Fruit fly (Drosophila melanogaster): ENCODE measurements around the gene CG32591.
A peak's percentile ranks its signal among the peaks of the same experiment; 100 is the strongest.

CG32591 gene

DNA sequence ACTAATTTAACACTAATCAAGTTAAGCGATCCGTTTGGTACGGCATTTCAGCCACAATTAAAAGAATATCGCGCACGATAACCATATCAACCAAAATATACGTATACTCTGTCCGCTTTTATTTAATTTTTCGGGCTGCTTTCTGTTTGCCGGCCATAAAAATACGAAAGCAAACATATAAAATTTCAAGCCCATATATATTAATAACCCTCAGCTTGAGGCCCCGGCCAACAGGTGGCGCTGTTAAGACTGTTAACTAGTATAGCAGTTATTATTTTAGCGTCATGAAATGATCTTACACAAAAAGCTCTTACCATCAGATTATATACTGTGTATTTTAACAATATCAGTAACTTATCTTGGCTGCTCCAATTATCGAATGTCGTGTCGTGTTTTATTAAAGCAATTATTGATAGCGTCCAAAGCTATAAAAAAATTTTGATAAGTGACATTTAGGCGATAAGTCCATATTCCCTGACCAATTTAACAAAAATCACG lies 9.9 kb downstream of the CG32591 start, which contains the start of gene Eo (continued):
- TF ChIP-seq CG13296 (GFP tag; optimal IDR thresholded peaks at IDR 0.05), result peak; percentile 12
- TF ChIP-seq CG7556 (GFP tag; optimal IDR thresholded peaks at IDR 0.05), result no peak
- no peak for TF ChIP-seq ato (GFP tag; IDR thresholded peaks at IDR 0.05; ENCODE audit: partially characterized antibody)
- TF ChIP-seq pfk (GFP tag; optimal IDR thresholded peaks at IDR 0.05), result no peak
- no peak for TF ChIP-seq unc-4 (GFP tag; IDR thresholded peaks at IDR 0.05; ENCODE audit: partially characterized antibody)
- TF ChIP-seq row (GFP tag; IDR thresholded peaks at IDR 0.05), result no peak
- no peak for TF ChIP-seq CG10565 (GFP tag; optimal IDR thresholded peaks at IDR 0.05)
- peak; percentile 27 for TF ChIP-seq CG11504 (tag; optimal IDR thresholded peaks at IDR 0.05)
- no peak for TF ChIP-seq zfh2 (GFP tag; optimal IDR thresholded peaks at IDR 0.05)
- peak in 1 of 2 experiments; percentile 6 for TF ChIP-seq bsh (GFP tag; optimal IDR thresholded peaks at IDR 0.05)
- TF ChIP-seq CG10979 (tag; optimal IDR thresholded peaks at IDR 0.05), result peak; percentile 45
- no peak for TF ChIP-seq kah (GFP tag; optimal IDR thresholded peaks at IDR 0.05)
- TF ChIP-seq Sry-β (GFP tag; optimal IDR thresholded peaks at IDR 0.05), result no peak
- peak; percentile 21 for TF ChIP-seq stwl (tag; optimal IDR thresholded peaks at IDR 0.05)
- peak; percentile 1 for TF ChIP-seq phol (tag; optimal IDR thresholded peaks at IDR 0.05)
- TF ChIP-seq salm (tag; optimal IDR thresholded peaks at IDR 0.05), result peak; percentile 59
- peak; percentile 74 for TF ChIP-seq Med (GFP tag)
- peak; percentile 20 for TF ChIP-seq CG15269 (tag; optimal IDR thresholded peaks at IDR 0.05)

DNA sequence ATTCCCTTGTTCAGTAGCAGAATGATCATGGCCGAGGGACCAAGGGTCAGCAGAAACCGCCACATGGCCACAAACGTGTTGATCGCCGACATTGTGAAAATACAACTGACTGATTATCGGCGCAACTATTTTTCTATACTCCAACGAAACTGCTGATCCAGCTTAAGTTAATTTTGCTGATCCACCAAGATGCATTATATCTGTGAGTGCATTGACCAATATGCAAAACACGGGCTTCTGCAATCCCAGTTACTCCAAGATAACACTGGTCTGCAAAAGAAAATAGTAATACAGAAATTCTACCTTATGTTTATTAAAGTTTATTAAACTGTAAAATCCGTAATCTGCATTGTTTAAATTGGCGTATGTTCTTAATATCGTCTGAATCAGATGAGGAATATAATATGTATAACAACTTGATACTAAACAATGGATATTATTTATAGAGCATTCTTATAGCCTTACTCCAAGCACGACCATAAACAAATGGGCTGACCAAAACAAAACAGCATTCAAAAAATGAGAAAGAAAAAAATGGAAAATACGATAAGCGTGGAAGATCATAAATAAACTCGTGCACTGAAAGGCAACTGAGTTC lies 14.9 kb downstream of the CG32591 start, which contains the start of gene CG12398:
TSS of gene CG12398 (minus strand) at position 107 of the 598 bp plus-strand sequence.
- TF ChIP-seq gce (GFP tag; IDR thresholded peaks at IDR 0.05), result no peak
- TF ChIP-seq danr (GFP tag; IDR thresholded peaks at IDR 0.05), result no peak
- no peak for TF ChIP-seq CG13424 (tag; optimal IDR thresholded peaks at IDR 0.05)
- TF ChIP-seq lbe (GFP tag; optimal IDR thresholded peaks at IDR 0.05), result no peak
- no peak for TF ChIP-seq ftz-f1 (GFP tag; optimal IDR thresholded peaks at IDR 0.05)
- no peak for TF ChIP-seq hkb (optimal IDR thresholded peaks at IDR 0.05)
- TF ChIP-seq hkb (GFP tag; IDR thresholded peaks at IDR 0.05), result no peak
- no peak for TF ChIP-seq CG4424 (GFP tag; optimal IDR thresholded peaks at IDR 0.05)
- no peak for TF ChIP-seq cwo (GFP tag; optimal IDR thresholded peaks at IDR 0.05)
- TF ChIP-seq prd (optimal IDR thresholded peaks at IDR 0.05), result no peak
- TF ChIP-seq prd (GFP tag; IDR thresholded peaks at IDR 0.05), result no peak
- TF ChIP-seq pfk (GFP tag; optimal IDR thresholded peaks at IDR 0.05), result no peak
- TF ChIP-seq wek (GFP tag; optimal IDR thresholded peaks at IDR 0.05), result no peak
- TF ChIP-seq E2f2 (GFP tag; IDR thresholded peaks at IDR 0.05), result no peak
- no peak for TF ChIP-seq CG15696 (tag; optimal IDR thresholded peaks at IDR 0.05)
- TF ChIP-seq vfl (GFP tag; optimal IDR thresholded peaks at IDR 0.05), result no peak
- TF ChIP-seq CG1832 (GFP tag; optimal IDR thresholded peaks at IDR 0.05), result no peak
- no peak for TF ChIP-seq Bteb2 (GFP tag; optimal IDR thresholded peaks at IDR 0.05)
- TF ChIP-seq MTF-1 (GFP tag; optimal IDR thresholded peaks at IDR 0.05; ENCODE audit: borderline replicate concordance), result no peak
- no peak for TF ChIP-seq Stat92E (GFP tag; optimal IDR thresholded peaks at IDR 0.05)
- no peak for TF ChIP-seq CG4617 (GFP tag; optimal IDR thresholded peaks at IDR 0.05; ENCODE audit: borderline replicate concordance)
- no peak for TF ChIP-seq onecut (GFP tag; IDR thresholded peaks at IDR 0.05)
